Worm (Caenorhabditis elegans): ENCODE measurements around the gene irg-8.

- no peak for TF ChIP-seq fkh-10 (GFP tag; optimal IDR thresholded peaks at IDR 0.05)
- TF ChIP-seq pqm-1 (tag; optimal IDR thresholded peaks at IDR 0.05), result no peak
- no peak for TF ChIP-seq nhr-11 (tag; optimal IDR thresholded peaks at IDR 0.05)
- TF ChIP-seq unc-55 (GFP tag; optimal IDR thresholded peaks at IDR 0.05), result no peak
- TF ChIP-seq pha-2 (tag; optimal IDR thresholded peaks at IDR 0.05), result no peak
- TF ChIP-seq unc-42 (tag; optimal IDR thresholded peaks at IDR 0.05), result no peak
- no peak for TF ChIP-seq C08G9.2 (tag; optimal IDR thresholded peaks at IDR 0.05)
- no peak for TF ChIP-seq hlh-30 (tag; optimal IDR thresholded peaks at IDR 0.05; ENCODE audit: insufficient read depth)
Measured at ce11 chrV:388397-388796, 29.1 kb downstream of the irg-8 start, which contains the start of gene ZK6.6.
